Fruit fly (Drosophila melanogaster) whole organism, embryonic: ENCODE data around the gene CG8870.

ENCODE experiments used
- Adf1 ChIP-seq: fragments of 200-800 bp; sonication (Bioruptor generic); IDR thresholded peaks from 2 replicates; pipeline ENCODE4 v1.3.6; 2022; ENCODE audit warnings: missing biosample characterization, missing genetic modification characterization
- Antp ChIP-seq: fragments of 200-800 bp; sonication (Bioruptor generic); optimal IDR thresholded peaks from 3 replicates; lab custom pipeline; 2016; ENCODE audit warnings: missing biosample characterization, missing genetic modification characterization
- CG1024 ChIP-seq: fragments of 200-800 bp; sonication (Bioruptor generic); IDR thresholded peaks from 2 replicates; pipeline ENCODE4 v1.3.6; 2022; ENCODE audit warnings: missing biosample characterization, missing genetic modification characterization
- CG11093 ChIP-seq: fragments of 200-800 bp; sonication (Bioruptor generic); IDR thresholded peaks from 3 replicates; pipeline ENCODE4 v1.3.6; 2022; ENCODE audit warnings: missing biosample characterization, missing genetic modification characterization
- CG11696 ChIP-seq: fragments of 200-800 bp; sonication (Bioruptor generic); IDR thresholded peaks from 2 replicates; pipeline ENCODE4 v1.3.6; 2022; ENCODE audit warnings: missing biosample characterization, missing genetic modification characterization
- CG13775 ChIP-seq: fragments of 200-800 bp; sonication (Bioruptor generic); optimal IDR thresholded peaks from 3 replicates; lab custom pipeline; 2017; ENCODE audit warnings: missing biosample characterization, mild to moderate bottlenecking, missing genetic modification characterization
- CG14050 ChIP-seq: fragments of 200-800 bp; sonication (Bioruptor generic); IDR thresholded peaks from 3 replicates; pipeline ENCODE4 v1.3.6; 2022; ENCODE audit warnings: missing biosample characterization, missing genetic modification characterization
- CG17612 ChIP-seq: fragments of 200-800 bp; sonication (Bioruptor generic); IDR thresholded peaks from 2 replicates; pipeline ENCODE4 v1.3.6; 2022; ENCODE audit warnings: missing biosample characterization, missing genetic modification characterization
- CG2116 ChIP-seq: fragments of 200-800 bp; sonication (Bioruptor generic); optimal IDR thresholded peaks from 3 replicates; lab custom pipeline; 2018; ENCODE audit warnings: missing biosample characterization, mild to moderate bottlenecking, missing genetic modification characterization
- CG2889 ChIP-seq: fragments of 200-800 bp; sonication (Bioruptor generic); IDR thresholded peaks from 3 replicates; pipeline ENCODE4 v1.3.6; 2022; ENCODE audit warnings: missing biosample characterization, missing genetic modification characterization
- CG3281 ChIP-seq: fragments of 200-800 bp; sonication (Bioruptor generic); optimal IDR thresholded peaks from 3 replicates; lab custom pipeline; 2017; ENCODE audit warnings: missing biosample characterization, mild to moderate bottlenecking, missing genetic modification characterization
- CG34224 ChIP-seq: fragments of 200-800 bp; sonication (Bioruptor generic); IDR thresholded peaks from 3 replicates; pipeline ENCODE4 v1.3.6; 2022; ENCODE audit warnings: missing biosample characterization, missing genetic modification characterization; ENCODE audit not compliant: partially characterized antibody
- CG6175 ChIP-seq: fragments of 200-800 bp; sonication (Bioruptor generic); IDR thresholded peaks from 3 replicates; pipeline ENCODE4 v1.3.6; 2022; ENCODE audit warnings: missing biosample characterization, missing genetic modification characterization
- CG9797 ChIP-seq: fragments of 200-800 bp; sonication (Bioruptor generic); optimal IDR thresholded peaks from 3 replicates; lab custom pipeline; 2018; ENCODE audit warnings: missing biosample characterization, mild to moderate bottlenecking, missing genetic modification characterization
- Dbx ChIP-seq: fragments of 200-800 bp; sonication (Bioruptor generic); IDR thresholded peaks from 3 replicates; pipeline ENCODE4 v1.3.6; 2022; ENCODE audit warnings: missing biosample characterization, missing genetic modification characterization
- Dll ChIP-seq: fragments of 200-800 bp; sonication (Bioruptor generic); IDR thresholded peaks from 4 replicates; pipeline ENCODE4 v1.3.6; 2022; ENCODE audit warnings: missing biosample characterization, missing genetic modification characterization; ENCODE audit not compliant: partially characterized antibody
- E2f2 ChIP-seq: fragments of 200-800 bp; sonication (Bioruptor generic); IDR thresholded peaks from 2 replicates; pipeline ENCODE4 v1.3.6; 2022; ENCODE audit warnings: missing biosample characterization, missing genetic modification characterization
- Ets97D ChIP-seq: fragments of 200-800 bp; sonication (Bioruptor generic); optimal IDR thresholded peaks from 3 replicates; lab custom pipeline; 2016; ENCODE audit warnings: missing biosample characterization, missing genetic modification characterization
- Fer1 ChIP-seq: fragments of 200-800 bp; sonication (Bioruptor generic); optimal IDR thresholded peaks from 2 replicates; lab custom pipeline; 2017; ENCODE audit warnings: missing biosample characterization, mild to moderate bottlenecking, missing genetic modification characterization
- HmgZ ChIP-seq: fragments of 200-800 bp; sonication (Bioruptor generic); optimal IDR thresholded peaks from 2 replicates; lab custom pipeline; 2018; ENCODE audit warnings: missing biosample characterization, mild to moderate bottlenecking, missing genetic modification characterization
- Hsf ChIP-seq: fragments of 200-800 bp; sonication (Bioruptor generic); optimal IDR thresholded peaks from 3 replicates; lab custom pipeline; 2016; ENCODE audit warnings: missing biosample characterization, missing genetic modification characterization
- Lhr ChIP-seq: fragments of 200-800 bp; sonication (Bioruptor generic); optimal IDR thresholded peaks from 3 replicates; lab custom pipeline; 2017; ENCODE audit warnings: mild to moderate bottlenecking, missing biosample characterization, missing genetic modification reagents, missing genetic modification characterization
- Max ChIP-seq: fragments of 200-800 bp; sonication (Bioruptor generic); optimal IDR thresholded peaks from 2 replicates; lab custom pipeline; 2016; ENCODE audit warnings: missing biosample characterization, mild to moderate bottlenecking, missing genetic modification characterization
- NK7.1 ChIP-seq: fragments of 200-800 bp; sonication (Bioruptor generic); optimal IDR thresholded peaks from 3 replicates; lab custom pipeline; 2016; ENCODE audit warnings: missing biosample characterization, missing genetic modification characterization
- Sin3A ChIP-seq: fragments of >200 bp; optimal IDR thresholded peaks from 2 replicates; lab custom pipeline; 2018
- ara ChIP-seq: fragments of 200-800 bp; sonication (Bioruptor generic); IDR thresholded peaks from 2 replicates; pipeline ENCODE4 v1.3.6; 2022; ENCODE audit warnings: missing biosample characterization, missing genetic modification characterization
- ase ChIP-seq: fragments of 200-800 bp; sonication (Bioruptor generic); IDR thresholded peaks from 3 replicates; pipeline ENCODE4 v1.3.6; 2022; ENCODE audit warnings: missing biosample characterization, missing genetic modification characterization
- dm ChIP-seq: fragments of 200-800 bp; sonication (Bioruptor generic); optimal IDR thresholded peaks from 3 replicates; lab custom pipeline; 2016; ENCODE audit warnings: missing biosample characterization, missing genetic modification characterization
- fd102C ChIP-seq: fragments of 200-800 bp; sonication (Bioruptor generic); optimal IDR thresholded peaks from 2 replicates; lab custom pipeline; 2018; ENCODE audit warnings: missing biosample characterization, mild to moderate bottlenecking, missing genetic modification characterization, moderate library complexity
- gfzf ChIP-seq: fragments of 200-800 bp; sonication (Bioruptor generic); optimal IDR thresholded peaks from 2 replicates; lab custom pipeline; 2016; ENCODE audit warnings: missing biosample characterization, mild to moderate bottlenecking, missing genetic modification characterization, moderate library complexity
- jumu ChIP-seq: fragments of 200-800 bp; sonication (Bioruptor generic); optimal IDR thresholded peaks from 3 replicates; lab custom pipeline; 2016; ENCODE audit warnings: missing biosample characterization, missing genetic modification characterization
- lov ChIP-seq, 2 experiments: fragments of 200-800 bp in 1 of 2; fragments of >200 bp in 1 of 2; sonication (Bioruptor generic) in 1 of 2; IDR thresholded peaks in 1 of 2; optimal IDR thresholded peaks in 1 of 2; 2 replicates in 1 of 2; 3 replicates in 1 of 2; pipeline versions ENCODE4 v1.3.6 to Lab custom; 2017 to 2022; ENCODE audit warnings: missing biosample characterization in 1 of 2, missing genetic modification characterization in 1 of 2
- nerfin-2 ChIP-seq: fragments of 200-800 bp; sonication (Bioruptor generic); IDR thresholded peaks from 2 replicates; pipeline ENCODE4 v1.3.6; 2022; ENCODE audit warnings: missing biosample characterization, missing genetic modification characterization; ENCODE audit not compliant: partially characterized antibody
- nmo ChIP-seq: fragments of 200-800 bp; sonication (Bioruptor generic); optimal IDR thresholded peaks from 2 replicates; lab custom pipeline; 2018; ENCODE audit warnings: missing biosample characterization, mild to moderate bottlenecking, missing genetic modification characterization, moderate library complexity
- prd ChIP-seq, 3 experiments: fragments of >200 bp in 2 of 3; fragments of 200-800 bp in 1 of 3; sonication (Bioruptor generic) in 1 of 3; optimal IDR thresholded peaks in 2 of 3; IDR thresholded peaks in 1 of 3; 2 replicates in 2 of 3; 3 replicates in 1 of 3; pipeline versions ENCODE4 v1.3.6 to Lab custom; 2017 to 2022; ENCODE audit warnings: missing biosample characterization in 1 of 3, missing genetic modification characterization in 1 of 3
- pzg ChIP-seq: fragments of 200-800 bp; sonication (Bioruptor generic); optimal IDR thresholded peaks from 3 replicates; lab custom pipeline; 2018; ENCODE audit warnings: missing biosample characterization, mild to moderate bottlenecking, missing genetic modification characterization, moderate library complexity
- scrt ChIP-seq: fragments of 200-800 bp; sonication (Bioruptor generic); optimal IDR thresholded peaks from 2 replicates; lab custom pipeline; 2018; ENCODE audit warnings: missing biosample characterization, mild to moderate bottlenecking, missing genetic modification characterization, moderate library complexity
- sens ChIP-seq: fragments of 200-800 bp; sonication (Bioruptor generic); peaks from one replicate; lab custom pipeline; 2016; ENCODE audit warnings: missing biosample characterization, missing genetic modification characterization
- sna ChIP-seq: fragments of 200-800 bp; sonication (Bioruptor generic); IDR thresholded peaks from 2 replicates; pipeline ENCODE4 v1.3.6; 2022; ENCODE audit warnings: missing biosample characterization, missing genetic modification characterization; ENCODE audit not compliant: partially characterized antibody
- stwl ChIP-seq: fragments of 200-800 bp; sonication (Bioruptor generic); optimal IDR thresholded peaks from 3 replicates; lab custom pipeline; 2018; ENCODE audit warnings: missing biosample characterization, mild to moderate bottlenecking, missing genetic modification characterization, moderate library complexity
- tio ChIP-seq: fragments of 200-800 bp; sonication (Bioruptor generic); optimal IDR thresholded peaks from 2 replicates; lab custom pipeline; 2017; ENCODE audit warnings: missing biosample characterization, missing genetic modification characterization, inconsistent platforms
- tna ChIP-seq: fragments of 200-800 bp; sonication (Bioruptor generic); IDR thresholded peaks from 2 replicates; pipeline ENCODE4 v1.3.6; 2022; ENCODE audit warnings: missing biosample characterization, missing genetic modification characterization; ENCODE audit not compliant: partially characterized antibody
- wek ChIP-seq: fragments of 200-800 bp; sonication (Bioruptor generic); optimal IDR thresholded peaks from 3 replicates; lab custom pipeline; 2018; ENCODE audit warnings: missing biosample characterization, mild to moderate bottlenecking, missing genetic modification characterization, moderate library complexity

CG8870 gene

dm6 chr3R:13388160-13388870 lies 8.7 kb downstream of the CG8870 start, which contains the start of gene CG9799 (continued):
- TF ChIP-seq CG14050: no peak
- TF ChIP-seq tio (GFP tag; lab: Kevin White, UChicago): no peak
- TF ChIP-seq pzg (GFP tag; lab: Kevin White, UChicago): peak; percentile 72
- TF ChIP-seq ara (GFP tag; lab: Robert Waterston, UW): 0 out of 2 replicates have a peak, but pooled peaks have one; percentile 21
- peak; percentile 41 for TF ChIP-seq Ets97D (GFP tag; lab: Kevin White, UChicago)
- TF ChIP-seq Max: peak; percentile 93
- peak; percentile 90 for TF ChIP-seq CG9797 (GFP tag; lab: Kevin White, UChicago)
- peak; percentile 98 for TF ChIP-seq wek
- TF ChIP-seq CG11696 (GFP tag; lab: Robert Waterston, UW): no peak
- no peak for TF ChIP-seq nmo (GFP tag; lab: Kevin White, UChicago)
- TF ChIP-seq tna (GFP tag; lab: Robert Waterston, UW): 0 out of 2 replicates have a peak, but pooled peaks have one; percentile 8
- TF ChIP-seq ase: peak; percentile 57; the same call in 2 of the 3 replicates
- TF ChIP-seq Fer1 (GFP tag; lab: Kevin White, UChicago): no peak
- TF ChIP-seq CG3281 (GFP tag; lab: Kevin White, UChicago): no peak
- TF ChIP-seq Antp: no peak
- TF ChIP-seq Lhr (GFP tag; lab: Kevin White, UChicago): no peak
- no peak for TF ChIP-seq fd102C (GFP tag; lab: Kevin White, UChicago)
- peak; percentile 32; the same call in 1 of the 2 replicates for TF ChIP-seq nerfin-2 (GFP tag; lab: Robert Waterston, UW)
- TF ChIP-seq CG11093 (GFP tag; lab: Robert Waterston, UW): 0 out of 3 replicates have a peak, but pooled peaks have one; percentile 44
- TF ChIP-seq CG17612 (GFP tag; lab: Robert Waterston, UW): 0 out of 2 replicates have a peak, but pooled peaks have one; percentile 10
- TF ChIP-seq CG34224 (GFP tag; lab: Robert Waterston, UW): 0 out of 3 replicates have a peak, but pooled peaks have one; percentile 32
- peak; percentile 63 for TF ChIP-seq stwl
- TF ChIP-seq jumu: no peak
- TF ChIP-seq Hsf (GFP tag; lab: Kevin White, UChicago): no peak
- TF ChIP-seq gfzf: peak; percentile 77
- no peak for TF ChIP-seq CG13775 (GFP tag; lab: Kevin White, UChicago)
- TF ChIP-seq Sin3A: peak; percentile 18
- peak; percentile 9 for TF ChIP-seq scrt (GFP tag; lab: Kevin White, UChicago)
- peak; percentile 43; the same call in 1 of the 4 replicates for TF ChIP-seq Dll (GFP tag; lab: Robert Waterston, UW)
- no peak for TF ChIP-seq Adf1 (GFP tag; lab: Robert Waterston, UW)
- TF ChIP-seq E2f2 (GFP tag; lab: Robert Waterston, UW): peak; percentile 93
- no peak for TF ChIP-seq CG1024 (GFP tag; lab: Robert Waterston, UW)
- 0 out of 2 replicates have a peak, but pooled peaks have one; percentile 14 for TF ChIP-seq sna (GFP tag; lab: Robert Waterston, UW)
- TF ChIP-seq sens (GFP tag; lab: Kevin White, UChicago): peak; percentile 36
- peak; percentile 53; the same call in 1 of the 3 replicates for TF ChIP-seq CG6175
- TF ChIP-seq dm (GFP tag; lab: Kevin White, UChicago): peak; percentile 92
- TF ChIP-seq Dbx (GFP tag; lab: Robert Waterston, UW): 0 out of 3 replicates have a peak, but pooled peaks have one; percentile 17
- TF ChIP-seq prd (optimal IDR thresholded peaks at IDR 0.05; lab: Kevin White, UChicago): no peak
- peak; percentile 53; the same call in 2 of the 3 replicates for TF ChIP-seq prd (GFP tag; IDR thresholded peaks at IDR 0.05; lab: Robert Waterston, UW)
- TF ChIP-seq HmgZ (tag; lab: Kevin White, UChicago): peak; percentile 4
- TF ChIP-seq NK7.1 (GFP tag; lab: Kevin White, UChicago): no peak
- TF ChIP-seq CG2116: peak; percentile 51
- TF ChIP-seq CG2889 (GFP tag; lab: Robert Waterston, UW): 0 out of 3 replicates have a peak, but pooled peaks have one; percentile 14
- no peak for TF ChIP-seq lov (optimal IDR thresholded peaks at IDR 0.05; lab: Kevin White, UChicago)
- TF ChIP-seq lov (GFP tag; IDR thresholded peaks at IDR 0.05; lab: Robert Waterston, UW): peak; percentile 90
